Worm (Caenorhabditis elegans) whole organism, mixed stage, embryonic: ENCODE results near the gene F59B2.15.

Source experiments
- bed-3 ChIP-seq: fragments of 200-800 bp; sonication (Bioruptor generic); optimal IDR thresholded peaks from 3 replicates; lab custom pipeline; 2018; ENCODE audit warnings: mild to moderate bottlenecking, missing genetic modification characterization, moderate library complexity, missing compliant biosample characterization
- blmp-1 ChIP-seq: fragments of 150-350 bp; optimal IDR thresholded peaks from 2 replicates; lab custom pipeline; 2014; ENCODE audit warnings: missing biosample characterization, missing genetic modification characterization
- ceh-39 ChIP-seq: fragments of 150-350 bp; optimal IDR thresholded peaks from 2 replicates; lab custom pipeline; 2014; ENCODE audit warnings: missing biosample characterization, missing genetic modification characterization
- ceh-43 ChIP-seq: fragments of 200-800 bp; sonication (Bioruptor generic); optimal IDR thresholded peaks from 2 replicates; lab custom pipeline; 2018; ENCODE audit warnings: mild to moderate bottlenecking, missing genetic modification characterization, moderate library complexity, missing compliant biosample characterization
- ceh-83 ChIP-seq: fragments of 200-800 bp; sonication (Bioruptor generic); optimal IDR thresholded peaks from 2 replicates; lab custom pipeline; 2018; ENCODE audit warnings: mild to moderate bottlenecking, missing genetic modification characterization, missing compliant biosample characterization
- ces-1 ChIP-seq: fragments of 150-350 bp; optimal IDR thresholded peaks from 2 replicates; lab custom pipeline; 2014; ENCODE audit warnings: missing biosample characterization, missing genetic modification reagents, missing genetic modification characterization
- drap-1 ChIP-seq: fragments of 200-800 bp; sonication (Bioruptor generic); optimal IDR thresholded peaks from 3 replicates; lab custom pipeline; 2018; ENCODE audit warnings: mild to moderate bottlenecking, missing genetic modification characterization, missing compliant biosample characterization
- elt-1 ChIP-seq: sonication (generic microtip); optimal IDR thresholded peaks from 2 replicates; lab custom pipeline; 2017; ENCODE audit warnings: missing genetic modification characterization, mild to moderate bottlenecking, missing compliant biosample characterization, antibody characterized with exemption, moderate library complexity, borderline replicate concordance; ENCODE audit not compliant: insufficient read depth
- elt-3 ChIP-seq: fragments of 150-350 bp; optimal IDR thresholded peaks from 2 replicates; lab custom pipeline; 2014; ENCODE audit warnings: missing biosample characterization, missing genetic modification characterization
- flh-1 ChIP-seq: fragments of 200-800 bp; sonication (Bioruptor generic); optimal IDR thresholded peaks from 2 replicates; lab custom pipeline; 2018; ENCODE audit warnings: mild to moderate bottlenecking, missing genetic modification characterization, moderate library complexity, missing compliant biosample characterization
- ham-2 ChIP-seq: fragments of 200-800 bp; sonication (Bioruptor generic); optimal IDR thresholded peaks from 2 replicates; lab custom pipeline; 2018; ENCODE audit warnings: mild to moderate bottlenecking, missing genetic modification characterization, missing compliant biosample characterization
- hlh-1 ChIP-seq: fragments of 150-350 bp; optimal IDR thresholded peaks from 2 replicates; lab custom pipeline; 2014; ENCODE audit warnings: missing biosample characterization, missing genetic modification reagents, missing genetic modification characterization
- lin-13 ChIP-seq: fragments of 150-350 bp; optimal IDR thresholded peaks from 2 replicates; lab custom pipeline; 2014; ENCODE audit warnings: missing biosample characterization, missing genetic modification characterization
- lin-32 ChIP-seq: fragments of 200-800 bp; sonication (Bioruptor generic); optimal IDR thresholded peaks from 2 replicates; lab custom pipeline; 2018; ENCODE audit warnings: mild to moderate bottlenecking, missing genetic modification characterization, missing compliant biosample characterization
- lsy-2 ChIP-seq: fragments of 150-350 bp; optimal IDR thresholded peaks from 2 replicates; lab custom pipeline; 2014; ENCODE audit warnings: missing biosample characterization, missing genetic modification characterization
- mab-5 ChIP-seq: fragments of 150-350 bp; optimal IDR thresholded peaks from 2 replicates; lab custom pipeline; 2014; ENCODE audit warnings: missing biosample characterization, missing genetic modification characterization
- mep-1 ChIP-seq: fragments of 150-350 bp; optimal IDR thresholded peaks from 2 replicates; lab custom pipeline; 2017; ENCODE audit warnings: missing biosample characterization, missing genetic modification reagents, missing genetic modification characterization, inconsistent platforms
- mls-2 ChIP-seq: sonication (generic microtip); optimal IDR thresholded peaks from 2 replicates; lab custom pipeline; 2016; ENCODE audit warnings: mild to moderate bottlenecking, missing genetic modification characterization, moderate library complexity, missing compliant biosample characterization
- nhr-12 ChIP-seq: fragments of 150-350 bp; optimal IDR thresholded peaks from 2 replicates; lab custom pipeline; 2014; ENCODE audit warnings: missing biosample characterization, missing genetic modification characterization
- nhr-2 ChIP-seq: fragments of 150-350 bp; optimal IDR thresholded peaks from 2 replicates; lab custom pipeline; 2014; ENCODE audit warnings: missing biosample characterization, missing genetic modification characterization
- nhr-237 ChIP-seq: fragments of 150-350 bp; optimal IDR thresholded peaks from 2 replicates; lab custom pipeline; 2014; ENCODE audit warnings: missing biosample characterization, missing genetic modification characterization
- nhr-28 ChIP-seq: fragments of 150-350 bp; optimal IDR thresholded peaks from 2 replicates; lab custom pipeline; 2014; ENCODE audit warnings: missing biosample characterization, missing genetic modification characterization
- nhr-76 ChIP-seq: sonication (generic microtip); optimal IDR thresholded peaks from 2 replicates; lab custom pipeline; 2017; ENCODE audit warnings: missing biosample characterization, missing genetic modification characterization
- pha-4 ChIP-seq: fragments of 150-350 bp; optimal IDR thresholded peaks from 2 replicates; lab custom pipeline; 2018; ENCODE audit warnings: missing biosample characterization, missing genetic modification reagents, missing genetic modification characterization
- sem-2 ChIP-seq: fragments of 200-800 bp; sonication (Bioruptor generic); optimal IDR thresholded peaks from 2 replicates; lab custom pipeline; 2018; ENCODE audit warnings: mild to moderate bottlenecking, missing genetic modification characterization, missing compliant biosample characterization
- snpc-4 ChIP-seq: fragments of 150-350 bp; optimal IDR thresholded peaks from 2 replicates; lab custom pipeline; 2014; ENCODE audit warnings: missing biosample characterization, missing genetic modification characterization
- sptf-1 ChIP-seq: sonication (generic microtip); optimal IDR thresholded peaks from 2 replicates; lab custom pipeline; 2017; ENCODE audit warnings: mild to moderate bottlenecking, missing genetic modification characterization, moderate library complexity, missing compliant biosample characterization
- tbx-8 ChIP-seq: fragments of 200-800 bp; sonication (Bioruptor generic); optimal IDR thresholded peaks from 2 replicates; lab custom pipeline; 2018; ENCODE audit warnings: mild to moderate bottlenecking, missing genetic modification characterization, moderate library complexity, missing compliant biosample characterization
- unc-120 ChIP-seq: sonication (generic microtip); optimal IDR thresholded peaks from 2 replicates; lab custom pipeline; 2017; ENCODE audit warnings: missing genetic modification characterization, missing compliant biosample characterization; ENCODE audit not compliant: poor library complexity, severe bottlenecking
- unc-39 ChIP-seq: fragments of 150-350 bp; optimal IDR thresholded peaks from 2 replicates; lab custom pipeline; 2014; ENCODE audit warnings: missing biosample characterization, missing genetic modification characterization
- unc-62 ChIP-seq: fragments of 150-350 bp; optimal IDR thresholded peaks from 2 replicates; lab custom pipeline; 2014; ENCODE audit warnings: missing biosample characterization, missing genetic modification reagents, missing genetic modification characterization
- zip-8 ChIP-seq: fragments of 150-350 bp; optimal IDR thresholded peaks from 2 replicates; lab custom pipeline; 2014; ENCODE audit warnings: missing biosample characterization, missing genetic modification characterization
- ztf-11 ChIP-seq: fragments of 150-350 bp; optimal IDR thresholded peaks from 2 replicates; lab custom pipeline; 2014; ENCODE audit warnings: missing biosample characterization, missing genetic modification characterization

Gene F59B2.15

DNA sequence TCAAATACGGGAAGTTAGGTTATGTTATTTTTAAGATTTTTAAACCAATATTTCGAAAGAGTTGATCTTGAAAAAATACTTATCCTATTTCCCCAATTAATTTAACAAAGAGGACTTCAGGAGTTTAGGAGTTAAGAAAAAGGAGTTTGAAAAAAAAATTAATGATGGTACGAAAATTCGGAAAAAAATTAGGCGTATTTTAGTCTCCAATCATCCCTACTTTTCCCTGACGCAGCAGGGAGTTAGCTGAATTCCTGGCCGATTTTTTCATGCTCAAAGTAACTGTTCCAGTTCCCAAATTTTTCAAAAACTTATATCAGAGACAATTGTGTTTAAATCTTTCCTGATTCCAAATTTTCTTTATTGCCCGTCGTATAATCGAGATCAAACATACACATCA lies 21.2 kb upstream of the F59B2.15 start:
- no peak for TF ChIP-seq ces-1 (GFP tag; lab: Kevin White, UChicago)
- no peak for TF ChIP-seq ceh-39 (tag; lab: Kevin White, UChicago)
- TF ChIP-seq lin-32 (GFP tag; lab: Kevin White, UChicago), result no peak
- no peak for TF ChIP-seq ham-2
- TF ChIP-seq unc-120 (tag; lab: Kevin White, UChicago), result no peak
- no peak for TF ChIP-seq unc-62 (GFP tag; lab: Kevin White, UChicago)
- TF ChIP-seq sem-2 (GFP tag; lab: Kevin White, UChicago), result no peak
- TF ChIP-seq lin-13, result no peak
- TF ChIP-seq unc-39 (tag; lab: Kevin White, UChicago), result no peak
- no peak for TF ChIP-seq lsy-2 (tag; lab: Kevin White, UChicago)

DNA sequence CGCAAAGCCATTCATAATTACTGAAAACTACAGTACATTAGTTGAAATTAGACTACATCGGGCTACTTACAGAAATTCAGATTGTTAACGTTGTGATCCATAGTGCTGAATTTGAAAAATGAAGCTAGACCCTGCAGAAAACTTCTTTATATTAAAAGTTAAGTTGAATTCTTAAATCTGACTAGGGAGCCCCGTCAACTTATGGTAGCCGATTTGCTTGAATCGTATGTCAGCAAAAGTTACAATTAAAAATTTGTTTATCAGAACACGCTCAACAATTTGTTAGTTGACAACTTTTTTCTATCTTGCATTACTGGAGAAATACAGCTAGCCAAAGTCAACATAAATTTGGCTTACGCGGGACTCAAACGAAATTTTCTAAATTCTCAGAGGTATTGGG lies 20.1 kb upstream of the F59B2.15 start, which contains the start of gene F59B2.14:
F59B2.14 (minus strand) TSS at position 101 of the 400 bp plus-strand sequence.
- no peak for TF ChIP-seq unc-62 (GFP tag; lab: Kevin White, UChicago)
- no peak for TF ChIP-seq nhr-76 (tag; lab: Kevin White, UChicago)
- no peak for TF ChIP-seq nhr-12 (tag; lab: Kevin White, UChicago)
- no peak for TF ChIP-seq ztf-11 (tag; lab: Kevin White, UChicago)
- no peak for TF ChIP-seq hlh-1 (tag; lab: Kevin White, UChicago)
- TF ChIP-seq nhr-2 (tag; lab: Kevin White, UChicago), result no peak
- TF ChIP-seq ceh-83 (GFP tag; lab: Kevin White, UChicago), result no peak
- TF ChIP-seq sptf-1 (tag; lab: Kevin White, UChicago), result no peak
- TF ChIP-seq unc-39 (tag; lab: Kevin White, UChicago), result no peak
- TF ChIP-seq ham-2, result no peak
- TF ChIP-seq lsy-2 (tag; lab: Kevin White, UChicago), result no peak
- TF ChIP-seq bed-3 (GFP tag; lab: Kevin White, UChicago), result no peak
- TF ChIP-seq drap-1 (GFP tag; lab: Kevin White, UChicago), result no peak
- TF ChIP-seq ceh-43 (GFP tag; lab: Kevin White, UChicago), result no peak
- TF ChIP-seq unc-120 (tag; lab: Kevin White, UChicago), result no peak
- TF ChIP-seq lin-32 (GFP tag; lab: Kevin White, UChicago), result no peak
- no peak for TF ChIP-seq nhr-28
- TF ChIP-seq pha-4 (tag; lab: Kevin White, UChicago), result no peak
- no peak for TF ChIP-seq blmp-1 (tag; lab: Kevin White, UChicago)
- TF ChIP-seq, all 35 proteins: peak for 0

DNA sequence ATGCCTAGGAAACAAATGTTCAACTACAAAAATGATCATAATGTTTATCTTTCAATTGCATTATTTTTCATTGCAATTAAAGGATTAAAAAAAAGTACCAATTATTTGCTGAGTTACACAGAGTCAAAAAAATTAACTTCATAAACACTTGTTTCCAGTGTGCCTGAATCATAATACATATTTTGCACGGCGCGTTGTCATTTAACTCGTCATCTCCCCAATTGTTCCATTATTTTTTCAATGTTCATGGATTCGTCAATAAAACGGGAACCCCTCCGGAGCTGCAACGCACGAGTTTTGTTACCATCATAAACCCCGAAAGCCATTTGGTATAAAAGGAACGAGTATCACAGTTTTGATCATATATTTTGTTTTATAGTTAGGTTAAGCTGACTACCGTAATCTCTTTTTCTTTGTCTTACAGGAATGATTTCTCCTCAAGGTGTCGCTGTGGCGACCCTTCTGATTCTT lies 14.8 kb upstream of the F59B2.15 start, which contains the start of gene F59B2.12:
F59B2.12 (plus strand) TSS at position 421 of the 471 bp plus-strand sequence.
- TF ChIP-seq elt-1 (tag; lab: Kevin White, UChicago), result no peak
- no peak for TF ChIP-seq snpc-4 (tag; lab: Kevin White, UChicago)

DNA sequence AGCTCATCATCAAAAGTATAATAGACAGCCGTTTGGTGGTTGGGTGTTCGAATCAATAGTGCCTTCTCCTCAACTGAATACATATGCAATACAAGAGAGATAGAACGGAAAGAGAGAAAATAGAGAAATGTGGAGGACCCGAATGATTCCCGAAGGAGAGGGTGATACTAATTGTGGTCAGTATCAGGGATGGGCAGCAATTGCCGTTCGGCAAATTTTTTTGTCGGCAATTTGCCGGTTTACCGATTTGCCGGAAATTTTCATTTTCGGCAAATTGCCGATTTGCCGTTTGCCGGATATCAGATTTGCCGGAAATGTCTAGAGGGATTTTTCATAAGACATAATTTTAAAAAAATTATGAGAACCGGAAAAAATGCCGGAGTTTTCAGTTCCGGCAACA lies 9.9 kb upstream of the F59B2.15 start, which contains the start of gene F59B2.9:
F59B2.9 (minus strand) TSS at position 101 of the 400 bp plus-strand sequence.
- TF ChIP-seq nhr-237 (tag; lab: Kevin White, UChicago), result no peak
- TF ChIP-seq unc-120 (tag; lab: Kevin White, UChicago), result no peak
- TF ChIP-seq flh-1 (GFP tag; lab: Kevin White, UChicago), result no peak
- no peak for TF ChIP-seq pha-4 (tag; lab: Kevin White, UChicago)

DNA sequence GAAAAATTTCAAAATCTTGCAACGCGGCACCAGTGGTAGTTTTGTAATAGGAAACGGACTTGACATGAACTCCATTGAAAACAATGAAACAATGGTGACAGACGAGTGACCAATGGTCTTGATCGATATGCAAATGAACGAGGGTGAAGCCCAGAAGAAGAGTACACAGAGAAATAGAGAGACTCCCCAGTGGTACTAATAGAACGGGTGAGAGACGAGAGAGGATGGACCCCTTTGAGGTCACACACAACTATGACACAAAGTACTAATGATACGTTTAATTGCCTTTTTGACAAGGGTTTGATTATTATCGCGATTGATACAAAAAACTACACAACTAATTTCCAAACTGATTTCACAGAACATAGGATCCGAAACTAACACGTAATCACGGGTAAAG lies 7.6 kb upstream of the F59B2.15 start, which contains the start of gene F59B2.8:
F59B2.8 (minus strand) TSS at position 151 of the 400 bp plus-strand sequence.
- TF ChIP-seq elt-3 (no peak), hlh-1 (tag; lab: Kevin White, UChicago) (peak; percentile 15), blmp-1 (tag; lab: Kevin White, UChicago) (no peak), mab-5 (tag; lab: Kevin White, UChicago) (no peak), ceh-43 (GFP tag; lab: Kevin White, UChicago) (no peak), nhr-28 (no peak), nhr-76 (tag; lab: Kevin White, UChicago) (no peak), nhr-2 (tag; lab: Kevin White, UChicago) (no peak), sem-2 (GFP tag; lab: Kevin White, UChicago) (no peak), unc-120 (tag; lab: Kevin White, UChicago) (peak; percentile 20), mep-1 (no peak), ham-2 (no peak), mls-2 (peak; percentile 22), nhr-12 (tag; lab: Kevin White, UChicago) (no peak), pha-4 (tag; lab: Kevin White, UChicago) (no peak), zip-8 (tag; lab: Kevin White, UChicago) (no peak), tbx-8 (GFP tag; lab: Kevin White, UChicago) (no peak), ceh-83 (GFP tag; lab: Kevin White, UChicago) (no peak), ces-1 (GFP tag; lab: Kevin White, UChicago) (peak; percentile 25), ztf-11 (tag; lab: Kevin White, UChicago) (no peak), unc-62 (GFP tag; lab: Kevin White, UChicago) (peak; percentile 62)
